Fruit fly (Drosophila melanogaster) whole organism: ENCODE data around the gene Alp12.

Experiments used
- CG8478 ChIP-seq: fragments of >200 bp; optimal IDR thresholded peaks from 2 replicates; lab custom pipeline; 2018; ENCODE audit warnings: inconsistent platforms
- Dll ChIP-seq: fragments of >200 bp; optimal IDR thresholded peaks from 2 replicates; lab custom pipeline; 2017
- EcR ChIP-seq, 2 experiments: fragments of >200 bp; optimal IDR thresholded peaks; 2 replicates each; lab custom pipeline; 2017; ENCODE audit warnings: missing biosample characterization in 2 of 2, missing genetic modification characterization in 2 of 2, missing genetic modification reagents in 2 of 2

DNA sequence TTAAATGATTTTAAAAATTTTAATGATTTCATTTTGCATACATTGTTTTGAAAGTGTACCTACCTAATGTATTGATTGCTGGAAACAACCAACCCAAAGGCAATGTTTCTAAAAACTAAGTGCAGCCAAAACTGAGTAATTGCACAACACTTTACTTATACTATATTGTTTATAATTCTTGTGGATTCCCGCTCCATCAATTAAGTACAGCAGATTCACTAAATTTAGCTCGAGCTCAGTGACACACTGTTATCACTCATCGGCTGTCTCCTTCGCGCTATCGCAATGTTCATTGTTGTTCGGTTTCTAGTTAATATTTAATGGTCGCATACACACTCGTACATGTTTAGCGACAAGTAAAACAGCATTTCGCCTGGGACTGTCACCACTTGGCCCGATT, 31.9 kb downstream of the Alp12 start:
- TF ChIP-seq EcR (GFP tag; optimal IDR thresholded peaks at IDR 0.05; lab: Kevin White, UChicago) (no peak), CG8478 (no peak), Dll (lab: Kevin White, UChicago) (no peak)
